Fruit fly (Drosophila melanogaster) whole organism, adult: Measurements from ENCODE around the gene Brd8.

Source experiments
- CG11617 ChIP-seq: fragments of 200-800 bp; sonication (Bioruptor generic); optimal IDR thresholded peaks from 2 replicates; lab custom pipeline; 2017; ENCODE audit warnings: mild to moderate bottlenecking, missing biosample characterization, missing genetic modification reagents, missing genetic modification characterization
- CG14711 ChIP-seq: fragments of 200-800 bp; sonication (Bioruptor generic); optimal IDR thresholded peaks from 2 replicates; lab custom pipeline; 2018; ENCODE audit warnings: missing biosample characterization, mild to moderate bottlenecking, missing genetic modification characterization, moderate library complexity
- CG1620 ChIP-seq: fragments of 200-800 bp; sonication (Bioruptor generic); optimal IDR thresholded peaks from 2 replicates; lab custom pipeline; 2016; ENCODE audit warnings: missing biosample characterization, missing genetic modification characterization
- CG33017 ChIP-seq: fragments of 200-800 bp; sonication (Bioruptor generic); optimal IDR thresholded peaks from 2 replicates; lab custom pipeline; 2018; ENCODE audit warnings: missing biosample characterization, mild to moderate bottlenecking, missing genetic modification characterization, moderate library complexity
- CG5204 ChIP-seq: fragments of 200-800 bp; sonication (Bioruptor generic); optimal IDR thresholded peaks from 2 replicates; lab custom pipeline; 2016; ENCODE audit warnings: missing biosample characterization, missing genetic modification characterization
- CG7101 ChIP-seq: fragments of 200-800 bp; sonication (Bioruptor generic); optimal IDR thresholded peaks from 2 replicates; lab custom pipeline; 2018; ENCODE audit warnings: missing biosample characterization, mild to moderate bottlenecking, missing genetic modification characterization, moderate library complexity
- Clk ChIP-seq: fragments of 200-800 bp; sonication (Bioruptor generic); optimal IDR thresholded peaks from 2 replicates; lab custom pipeline; 2017; ENCODE audit warnings: missing biosample characterization, missing genetic modification characterization
- Crg-1 ChIP-seq: fragments of 200-800 bp; sonication (Bioruptor generic); optimal IDR thresholded peaks from 2 replicates; lab custom pipeline; 2016; ENCODE audit warnings: missing biosample characterization, missing genetic modification characterization
- Hr96 ChIP-seq: fragments of 200-800 bp; sonication (Bioruptor generic); optimal IDR thresholded peaks from 2 replicates; lab custom pipeline; 2016; ENCODE audit warnings: missing biosample characterization, missing genetic modification characterization
- cic ChIP-seq: fragments of 200-800 bp; sonication (Bioruptor generic); optimal IDR thresholded peaks from 2 replicates; lab custom pipeline; 2017; ENCODE audit warnings: missing biosample characterization, mild to moderate bottlenecking, missing genetic modification characterization, moderate library complexity
- cnc ChIP-seq, 2 experiments: fragments of >200 bp; optimal IDR thresholded peaks; 2 replicates each; lab custom pipeline; 2017
- kay ChIP-seq: fragments of 200-800 bp; sonication (Bioruptor generic); peaks from one replicate; lab custom pipeline; 2016; ENCODE audit warnings: missing biosample characterization, missing genetic modification characterization, borderline replicate concordance
- ovo ChIP-seq: fragments of 200-800 bp; sonication (Bioruptor generic); optimal IDR thresholded peaks from 2 replicates; lab custom pipeline; 2016; ENCODE audit warnings: missing biosample characterization, missing genetic modification characterization
- tj ChIP-seq: fragments of 200-800 bp; sonication (Bioruptor generic); optimal IDR thresholded peaks from 3 replicates; lab custom pipeline; 2017; ENCODE audit warnings: missing biosample characterization, mild to moderate bottlenecking, missing genetic modification characterization, moderate library complexity

DNA sequence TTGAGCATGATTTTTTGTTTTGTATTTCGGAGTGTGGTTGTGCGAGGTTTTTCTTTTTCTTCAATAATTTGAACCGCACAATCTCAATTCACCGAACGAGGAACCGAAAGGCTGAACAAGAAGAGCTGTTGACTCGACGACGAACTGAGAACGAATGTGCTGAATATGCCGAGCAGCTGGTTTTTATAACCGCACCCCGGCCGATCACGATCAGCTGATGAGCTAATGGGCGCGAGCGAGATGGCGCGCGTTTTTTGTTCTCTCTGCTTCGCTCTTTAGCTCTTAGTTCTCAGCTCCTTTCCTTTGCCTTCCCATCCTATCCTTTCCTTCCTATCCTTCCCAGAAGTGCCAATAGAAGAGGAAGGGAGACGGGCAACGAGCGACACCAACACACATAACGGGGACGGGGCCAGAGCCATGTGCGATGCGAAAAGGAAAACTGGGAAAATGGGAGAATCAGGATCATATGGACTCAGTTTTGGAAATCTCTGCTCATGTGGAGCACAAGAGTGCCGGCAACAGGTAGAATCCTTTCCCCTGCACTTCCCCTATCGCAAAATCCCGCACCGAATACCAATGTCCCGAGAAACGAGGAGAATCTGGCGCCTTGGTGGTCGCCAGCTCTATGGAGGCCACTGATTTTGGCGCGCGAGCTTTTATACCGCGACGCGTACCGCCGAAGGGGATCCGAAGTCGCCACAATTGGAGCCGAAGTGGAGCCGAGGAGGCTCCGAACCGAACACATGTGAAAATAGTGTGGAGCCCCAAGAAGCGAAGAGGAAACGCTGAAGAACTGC is 32.1 kb downstream of the Brd8 start, which contains the start of gene stg:
- TF ChIP-seq CG7101 (tag; lab: Kevin White, UChicago), result no peak
- TF ChIP-seq Clk (GFP tag; lab: Kevin White, UChicago), result no peak
- no peak for TF ChIP-seq CG14711 (tag; lab: Kevin White, UChicago)
- TF ChIP-seq CG11617 (GFP tag; lab: Kevin White, UChicago), result no peak
- TF ChIP-seq tj (GFP tag; lab: Kevin White, UChicago), result no peak
- TF ChIP-seq cic (GFP tag; lab: Kevin White, UChicago), result no peak
- TF ChIP-seq Hr96, result no peak
- TF ChIP-seq CG33017 (tag; lab: Kevin White, UChicago), result no peak
- no peak for TF ChIP-seq cnc (optimal IDR thresholded peaks at IDR 0.05; lab: Kevin White, UChicago)
- TF ChIP-seq Crg-1 (GFP tag; lab: Kevin White, UChicago), result no peak
- TF ChIP-seq kay (GFP tag; lab: Kevin White, UChicago), result no peak
- TF ChIP-seq CG1620 (GFP tag; lab: Kevin White, UChicago), result no peak
- TF ChIP-seq ovo (GFP tag; lab: Kevin White, UChicago), result peak; percentile 37
- TF ChIP-seq CG5204, result no peak
